Fruit fly (Drosophila melanogaster) whole organism, embryonic: ENCODE data around the gene CG43116.

Experiments
- Adf1 ChIP-seq: fragments of 200-800 bp; sonication (Bioruptor generic); IDR thresholded peaks from 2 replicates; pipeline ENCODE4 v1.3.6; 2022; ENCODE audit warnings: missing biosample characterization, missing genetic modification characterization
- Atf3 ChIP-seq: fragments of 200-800 bp; sonication (Bioruptor generic); optimal IDR thresholded peaks from 3 replicates; lab custom pipeline; 2016; ENCODE audit warnings: missing biosample characterization, missing genetic modification characterization
- Awh ChIP-seq: fragments of 200-800 bp; sonication (Bioruptor generic); IDR thresholded peaks from 2 replicates; pipeline ENCODE4, ENCODE4 v1.3.6; 2022; ENCODE audit warnings: missing biosample characterization, missing genetic modification characterization
- B-H1 ChIP-seq: fragments of 200-800 bp; sonication (Bioruptor generic); IDR thresholded peaks from 3 replicates; pipeline ENCODE4 v1.3.6; 2022; ENCODE audit warnings: missing biosample characterization, missing genetic modification characterization
- CG13123 ChIP-seq: fragments of 200-800 bp; sonication (Bioruptor generic); optimal IDR thresholded peaks from 2 replicates; lab custom pipeline; 2016; ENCODE audit warnings: missing biosample characterization, missing genetic modification characterization
- CG13296 ChIP-seq: fragments of 200-800 bp; sonication (Bioruptor generic); optimal IDR thresholded peaks from 3 replicates; lab custom pipeline; 2018; ENCODE audit warnings: missing biosample characterization, mild to moderate bottlenecking, missing genetic modification characterization
- CG13624 ChIP-seq: fragments of 200-800 bp; sonication (Bioruptor generic); optimal IDR thresholded peaks from 2 replicates; lab custom pipeline; 2016; ENCODE audit warnings: missing biosample characterization, missing genetic modification characterization
- CG1529 ChIP-seq: fragments of 200-800 bp; sonication (Bioruptor generic); optimal IDR thresholded peaks from 3 replicates; lab custom pipeline; 2018; ENCODE audit warnings: missing biosample characterization, missing genetic modification characterization
- CG16779 ChIP-seq: fragments of 200-800 bp; sonication (Bioruptor generic); IDR thresholded peaks from 2 replicates; pipeline ENCODE4 v1.3.6; 2022; ENCODE audit warnings: missing biosample characterization, missing genetic modification characterization
- CG18476 ChIP-seq: fragments of 200-800 bp; sonication (Bioruptor generic); optimal IDR thresholded peaks from 2 replicates; lab custom pipeline; 2016; ENCODE audit warnings: missing biosample characterization, mild to moderate bottlenecking, missing genetic modification characterization
- CG18764 ChIP-seq: fragments of 200-800 bp; sonication (Bioruptor generic); optimal IDR thresholded peaks from 3 replicates; lab custom pipeline; 2016; ENCODE audit warnings: missing biosample characterization, missing genetic modification characterization
- CG30431 ChIP-seq: fragments of 200-800 bp; sonication (Bioruptor generic); optimal IDR thresholded peaks from 2 replicates; lab custom pipeline; 2017; ENCODE audit warnings: missing biosample characterization, missing genetic modification characterization
- CG31365 ChIP-seq: fragments of 200-800 bp; sonication (Bioruptor generic); optimal IDR thresholded peaks from 2 replicates; lab custom pipeline; 2018; ENCODE audit warnings: missing biosample characterization, mild to moderate bottlenecking, missing genetic modification characterization
- CG33213 ChIP-seq: fragments of 200-800 bp; sonication (Bioruptor generic); optimal IDR thresholded peaks from 3 replicates; lab custom pipeline; 2016; ENCODE audit warnings: missing biosample characterization, missing genetic modification characterization
- CG4404 ChIP-seq: fragments of 200-800 bp; sonication (Bioruptor generic); IDR thresholded peaks from 2 replicates; pipeline ENCODE4 v1.3.6; 2022; ENCODE audit warnings: missing biosample characterization, missing genetic modification characterization
- CG4707 ChIP-seq: fragments of 200-800 bp; sonication (Bioruptor generic); optimal IDR thresholded peaks from 2 replicates; lab custom pipeline; 2018; ENCODE audit warnings: missing biosample characterization, mild to moderate bottlenecking, missing genetic modification characterization, moderate library complexity
- CG4730 ChIP-seq: fragments of 200-800 bp; sonication (Bioruptor generic); IDR thresholded peaks from 2 replicates; pipeline ENCODE4 v1.3.6; 2022; ENCODE audit warnings: missing biosample characterization, missing genetic modification characterization
- CG6654 ChIP-seq: fragments of 200-800 bp; sonication (Bioruptor generic); optimal IDR thresholded peaks from 2 replicates; lab custom pipeline; 2017; ENCODE audit warnings: missing biosample characterization, mild to moderate bottlenecking, missing genetic modification characterization
- CG6683 ChIP-seq: fragments of 200-800 bp; sonication (Bioruptor generic); optimal IDR thresholded peaks from 2 replicates; lab custom pipeline; 2017; ENCODE audit warnings: missing biosample characterization, mild to moderate bottlenecking, missing genetic modification characterization, missing genetic modification reagents
- CG6791 ChIP-seq: fragments of 200-800 bp; sonication (Bioruptor generic); IDR thresholded peaks from 3 replicates; pipeline ENCODE4 v1.3.6; 2022; ENCODE audit warnings: missing biosample characterization, missing genetic modification characterization; ENCODE audit not compliant: partially characterized antibody
- CG8281 ChIP-seq: fragments of 200-800 bp; sonication (Bioruptor generic); optimal IDR thresholded peaks from 2 replicates; lab custom pipeline; 2018; ENCODE audit warnings: missing biosample characterization, mild to moderate bottlenecking, missing genetic modification characterization, moderate library complexity
- CG8388 ChIP-seq: fragments of 200-800 bp; sonication (Bioruptor generic); optimal IDR thresholded peaks from 2 replicates; lab custom pipeline; 2019; ENCODE audit warnings: missing biosample characterization, mild to moderate bottlenecking, missing genetic modification characterization, moderate library complexity
- Dbx ChIP-seq: fragments of 200-800 bp; sonication (Bioruptor generic); IDR thresholded peaks from 3 replicates; pipeline ENCODE4 v1.3.6; 2022; ENCODE audit warnings: missing biosample characterization, missing genetic modification characterization
- Doc3 ChIP-seq: fragments of 200-800 bp; sonication (Bioruptor generic); IDR thresholded peaks from 3 replicates; pipeline ENCODE4 v1.3.6; 2022; ENCODE audit warnings: missing biosample characterization, missing genetic modification characterization; ENCODE audit not compliant: partially characterized antibody
- Dref ChIP-seq: fragments of 200-800 bp; sonication (Bioruptor generic); IDR thresholded peaks from 2 replicates; pipeline ENCODE4 v1.3.6; 2022; ENCODE audit warnings: missing biosample characterization, missing genetic modification characterization
- Drgx ChIP-seq: fragments of 200-800 bp; sonication (Bioruptor generic); IDR thresholded peaks from 2 replicates; pipeline ENCODE4 v1.3.6; 2022; ENCODE audit warnings: missing biosample characterization, missing genetic modification characterization
- Elba2 ChIP-seq: fragments of 200-800 bp; sonication (Bioruptor generic); optimal IDR thresholded peaks from 3 replicates; lab custom pipeline; 2016; ENCODE audit warnings: missing biosample characterization, missing genetic modification characterization
- Hey ChIP-seq: fragments of 200-800 bp; sonication (Bioruptor generic); optimal IDR thresholded peaks from 3 replicates; lab custom pipeline; 2018; ENCODE audit warnings: missing biosample characterization, mild to moderate bottlenecking, missing genetic modification characterization
- Med ChIP-seq: fragments of 200-800 bp; sonication (Bioruptor generic); peaks from one replicate; lab custom pipeline; 2016; ENCODE audit warnings: missing biosample characterization, missing genetic modification characterization, mild to moderate bottlenecking, inconsistent platforms, moderate library complexity
- Mes4 ChIP-seq: fragments of 200-800 bp; sonication (Bioruptor generic); optimal IDR thresholded peaks from 2 replicates; lab custom pipeline; 2016; ENCODE audit warnings: missing biosample characterization, missing genetic modification characterization
- Myb ChIP-seq: fragments of 200-800 bp; sonication (Bioruptor generic); optimal IDR thresholded peaks from 2 replicates; lab custom pipeline; 2016; ENCODE audit warnings: missing biosample characterization, missing genetic modification characterization
- NC2α ChIP-seq: fragments of 200-800 bp; sonication (Bioruptor generic); optimal IDR thresholded peaks from 2 replicates; lab custom pipeline; 2016; ENCODE audit warnings: missing biosample characterization, missing genetic modification characterization
- NFAT ChIP-seq: fragments of 200-800 bp; sonication (Bioruptor generic); IDR thresholded peaks from 2 replicates; pipeline ENCODE4 v1.3.6; 2022; ENCODE audit warnings: missing biosample characterization, missing genetic modification characterization
- Pdp1 ChIP-seq, 2 experiments: fragments of 200-800 bp; sonication (Bioruptor generic); optimal IDR thresholded peaks; 3 replicates each; lab custom pipeline; 2016; ENCODE audit warnings: missing biosample characterization in 2 of 2, missing genetic modification characterization in 2 of 2, mild to moderate bottlenecking in 1 of 2, moderate library complexity in 1 of 2
- Side ChIP-seq: fragments of 200-800 bp; sonication (Bioruptor generic); optimal IDR thresholded peaks from 2 replicates; lab custom pipeline; 2016; ENCODE audit warnings: missing biosample characterization, missing genetic modification characterization
- Six4 ChIP-seq: fragments of 200-800 bp; sonication (Bioruptor generic); optimal IDR thresholded peaks from 2 replicates; lab custom pipeline; 2016; ENCODE audit warnings: missing biosample characterization, missing genetic modification characterization
- bbx ChIP-seq: fragments of 200-800 bp; sonication (Bioruptor generic); IDR thresholded peaks from 2 replicates; pipeline ENCODE4 v1.3.6; 2022; ENCODE audit warnings: missing biosample characterization, missing genetic modification characterization; ENCODE audit not compliant: partially characterized antibody
- bigmax ChIP-seq: fragments of 200-800 bp; sonication (Bioruptor generic); optimal IDR thresholded peaks from 2 replicates; lab custom pipeline; 2018; ENCODE audit warnings: missing biosample characterization, mild to moderate bottlenecking, missing genetic modification characterization
- corto ChIP-seq: fragments of 200-800 bp; sonication (Bioruptor generic); optimal IDR thresholded peaks from 2 replicates; lab custom pipeline; 2016; ENCODE audit warnings: missing biosample characterization, mild to moderate bottlenecking, missing genetic modification characterization, moderate library complexity
- fd102C ChIP-seq: fragments of 200-800 bp; sonication (Bioruptor generic); optimal IDR thresholded peaks from 2 replicates; lab custom pipeline; 2018; ENCODE audit warnings: missing biosample characterization, mild to moderate bottlenecking, missing genetic modification characterization, moderate library complexity
- gfzf ChIP-seq: fragments of 200-800 bp; sonication (Bioruptor generic); optimal IDR thresholded peaks from 2 replicates; lab custom pipeline; 2016; ENCODE audit warnings: missing biosample characterization, mild to moderate bottlenecking, missing genetic modification characterization, moderate library complexity
- gsb-n ChIP-seq: fragments of 200-800 bp; sonication (Bioruptor generic); optimal IDR thresholded peaks from 3 replicates; lab custom pipeline; 2018; ENCODE audit warnings: missing biosample characterization, mild to moderate bottlenecking, missing genetic modification characterization
- her ChIP-seq: fragments of 200-800 bp; sonication (Bioruptor generic); optimal IDR thresholded peaks from 2 replicates; lab custom pipeline; 2016; ENCODE audit warnings: missing biosample characterization, missing genetic modification characterization
- klu ChIP-seq: fragments of 200-800 bp; sonication (Bioruptor generic); IDR thresholded peaks from 2 replicates; pipeline ENCODE4 v1.3.6; 2022; ENCODE audit warnings: missing biosample characterization, missing genetic modification characterization
- lilli ChIP-seq: fragments of 200-800 bp; sonication (Bioruptor generic); optimal IDR thresholded peaks from 3 replicates; lab custom pipeline; 2016; ENCODE audit warnings: missing biosample characterization, missing genetic modification characterization
- sens ChIP-seq: fragments of 200-800 bp; sonication (Bioruptor generic); peaks from one replicate; lab custom pipeline; 2016; ENCODE audit warnings: missing biosample characterization, missing genetic modification characterization
- sr ChIP-seq: fragments of 200-800 bp; sonication (Bioruptor generic); IDR thresholded peaks from 3 replicates; pipeline ENCODE4 v1.3.6; 2022; ENCODE audit warnings: missing biosample characterization, missing genetic modification characterization
- trem ChIP-seq: fragments of 200-800 bp; optimal IDR thresholded peaks from 3 replicates; lab custom pipeline; 2019; ENCODE audit warnings: missing biosample characterization, mild to moderate bottlenecking, missing genetic modification characterization, moderate library complexity
- trh ChIP-seq: fragments of 200-800 bp; sonication (Bioruptor generic); optimal IDR thresholded peaks from 2 replicates; lab custom pipeline; 2016; ENCODE audit warnings: missing biosample characterization, missing genetic modification characterization

CG43116 gene

DNA sequence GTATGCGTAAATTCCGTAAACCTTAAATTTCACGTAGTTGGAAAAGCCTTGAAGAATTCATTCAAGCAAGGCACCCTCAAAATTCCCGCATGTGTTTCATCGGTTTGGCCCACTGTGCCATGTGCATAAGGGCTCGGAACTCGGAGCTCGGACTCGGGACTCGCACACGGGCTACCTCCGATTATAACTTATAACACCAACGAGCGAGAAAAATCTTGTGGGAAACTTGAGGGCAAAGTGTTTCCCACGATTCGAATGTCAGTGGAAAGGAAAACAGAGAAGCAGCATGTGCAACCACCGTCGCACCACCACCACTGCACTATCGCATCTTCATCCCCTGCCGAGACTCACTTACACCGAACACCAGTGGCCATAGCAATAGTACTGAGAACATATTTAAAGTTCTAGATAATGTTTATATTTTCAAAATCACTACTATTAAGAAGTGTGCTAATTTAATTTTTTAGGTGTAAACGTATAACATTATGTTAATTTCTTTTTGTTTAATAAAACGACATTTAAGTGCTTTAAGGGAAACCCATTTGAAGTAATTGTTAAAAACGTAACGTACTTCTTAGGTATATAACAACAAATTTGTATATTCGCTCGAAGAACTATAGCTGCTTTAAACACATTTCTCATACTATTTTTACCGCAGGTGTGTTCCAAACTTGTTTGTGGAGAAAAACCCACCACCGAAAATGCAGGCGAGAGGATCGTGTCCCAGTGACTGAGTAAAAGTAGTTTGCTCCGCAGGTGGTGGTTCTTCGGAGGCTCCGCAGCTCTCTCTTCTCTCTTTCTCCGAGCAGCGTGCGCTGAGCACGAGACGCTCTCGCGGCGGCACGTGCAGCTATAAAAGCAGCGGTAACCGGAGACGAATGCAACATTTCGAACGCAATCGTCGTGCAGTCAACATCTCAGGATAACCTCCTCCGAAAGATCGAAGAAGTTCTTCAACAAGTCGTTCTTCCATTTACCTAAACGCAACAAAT, 39.7 kb upstream of the CG43116 start (continued):
- TF ChIP-seq bbx (0 out of 2 replicates have a peak, but pooled peaks have one; percentile 40), gsb-n (tag; lab: Kevin White, UChicago) (peak; percentile 97), her (peak; percentile 26), trh (GFP tag; lab: Kevin White, UChicago) (peak; percentile 47), Awh (GFP tag; lab: Robert Waterston, UW) (peak; percentile 69), NC2α (peak; percentile 12), Med (GFP tag; lab: Kevin White, UChicago) (peak; percentile 76), corto (GFP tag; lab: Kevin White, UChicago) (peak; percentile 75), Myb (peak; percentile 30), CG6654 (GFP tag; lab: Kevin White, UChicago) (peak; percentile 68), bigmax (GFP tag; lab: Kevin White, UChicago) (no peak), CG13123 (peak; percentile 68), B-H1 (GFP tag; lab: Robert Waterston, UW) (no peak), CG8388 (peak; percentile 95), CG18476 (peak; percentile 87), CG31365 (tag; lab: Kevin White, UChicago) (peak; percentile 25), Elba2 (GFP tag; lab: Kevin White, UChicago) (peak; percentile 51), CG8281 (peak; percentile 77), sens (peak; percentile 99), Adf1 (no peak), CG4730 (no peak; the same call in 1 of the 2 replicates), gfzf (GFP tag; lab: Kevin White, UChicago) (no peak), Hey (tag; lab: Kevin White, UChicago) (no peak), CG4707 (GFP tag; lab: Kevin White, UChicago) (peak; percentile 83), Doc3 (GFP tag; lab: Robert Waterston, UW) (no peak), CG33213 (GFP tag; lab: Kevin White, UChicago) (peak; percentile 47), trem (tag; lab: Kevin White, UChicago) (peak; percentile 96), CG13624 (GFP tag; lab: Kevin White, UChicago) (peak; percentile 24), CG16779 (GFP tag; lab: Robert Waterston, UW) (no peak), CG6791 (GFP tag; lab: Robert Waterston, UW) (peak; percentile 67; the same call in 2 of the 3 replicates), Side (peak; percentile 71), Six4 (GFP tag; lab: Kevin White, UChicago) (peak; percentile 74), CG30431 (GFP tag; lab: Kevin White, UChicago) (peak; percentile 86), Dbx (GFP tag; lab: Robert Waterston, UW) (no peak), Drgx (peak; percentile 25; the same call in 1 of the 2 replicates), CG18764 (peak; percentile 61), CG1529 (GFP tag; lab: Kevin White, UChicago) (peak; percentile 96), klu (no peak), Pdp1 (GFP tag; optimal IDR thresholded peaks at IDR 0.05; lab: Kevin White, UChicago) (peak; percentile 70 to 71), sr (GFP tag; lab: Robert Waterston, UW) (no peak), lilli (GFP tag; lab: Kevin White, UChicago) (peak; percentile 46), Dref (GFP tag; lab: Robert Waterston, UW) (no peak), CG6683 (GFP tag; lab: Kevin White, UChicago) (peak; percentile 63), Atf3 (GFP tag; lab: Kevin White, UChicago) (peak; percentile 77), NFAT (no peak), Mes4 (GFP tag; lab: Kevin White, UChicago) (peak; percentile 79), CG13296 (GFP tag; lab: Kevin White, UChicago) (peak; percentile 42), CG4404 (GFP tag; lab: Robert Waterston, UW) (peak; percentile 86), fd102C (GFP tag; lab: Kevin White, UChicago) (peak; percentile 92)
